Worm (Caenorhabditis elegans): ENCODE measurements around the gene nas-27.

- TF ChIP-seq flt-1 (GFP tag; IDR thresholded peaks at IDR 0.05) (no peak), cog-1 (tag; optimal IDR thresholded peaks at IDR 0.05) (no peak), tab-1 (GFP tag; IDR thresholded peaks at IDR 0.05) (no peak), ztf-29 (GFP tag; IDR thresholded peaks at IDR 0.05) (no peak), ref-1 (GFP tag; conservative IDR thresholded peaks at IDR 0.05) (no peak)
Observed at ce11 chrII:1130241-1130640, 48.9 kb downstream of the nas-27 start.

Measured in whole organism, midembryonic.